Worm (Caenorhabditis elegans) whole organism, dauer: Measurements from ENCODE around the gene Y39B6A.7.

Experiments used
- unc-62 ChIP-seq: sonication (generic microtip); optimal IDR thresholded peaks from 2 replicates; lab custom pipeline; 2017; ENCODE audit warnings: missing biosample characterization, missing genetic modification reagents, missing genetic modification characterization

Y39B6A.7 gene

DNA sequence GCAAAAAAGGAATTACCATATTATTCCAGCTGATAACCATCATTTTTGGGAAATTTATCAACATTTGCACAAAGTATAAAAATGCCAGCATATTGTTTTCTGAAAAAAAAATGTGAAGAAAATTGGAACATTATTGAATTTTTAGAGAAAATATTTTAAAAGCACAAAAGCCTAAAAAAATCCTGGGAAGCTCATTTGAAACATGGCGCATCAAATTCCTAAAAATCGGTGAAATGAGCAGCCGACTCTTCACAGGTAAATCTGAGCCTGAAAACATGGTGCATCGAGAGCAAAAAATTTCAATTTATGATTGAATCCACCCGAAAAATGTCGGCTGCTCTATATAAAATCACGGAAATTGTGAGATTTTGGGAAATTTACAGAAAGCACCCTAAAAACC, at the start of gene Y39B6A.7:
Gene Y39B6A.7, minus strand, starts transcription at position 101 of the 400 bp plus-strand sequence.
- no peak for TF ChIP-seq unc-62 (GFP tag; lab: Kevin White, UChicago)

- no peak for TF ChIP-seq unc-62 (GFP tag; lab: Kevin White, UChicago)
Observed at ce11 chrV:19189963-19190597, 41.1 kb upstream of the Y39B6A.7 start, which contains the start of the genes Y39B6A.3 and pph-5. TSS of gene Y39B6A.3 (minus strand) at chrV:19190013. TSS of gene pph-5 (plus strand) at chrV:19190547.

- TF ChIP-seq unc-62 (GFP tag; lab: Kevin White, UChicago): no peak
Observed at ce11 chrV:19181684-19182083, 32.7 kb upstream of the Y39B6A.7 start.

ce11 chrV:19178896-19179295, 29.9 kb upstream of the Y39B6A.7 start:
- TF ChIP-seq unc-62 (GFP tag; lab: Kevin White, UChicago): no peak

DNA sequence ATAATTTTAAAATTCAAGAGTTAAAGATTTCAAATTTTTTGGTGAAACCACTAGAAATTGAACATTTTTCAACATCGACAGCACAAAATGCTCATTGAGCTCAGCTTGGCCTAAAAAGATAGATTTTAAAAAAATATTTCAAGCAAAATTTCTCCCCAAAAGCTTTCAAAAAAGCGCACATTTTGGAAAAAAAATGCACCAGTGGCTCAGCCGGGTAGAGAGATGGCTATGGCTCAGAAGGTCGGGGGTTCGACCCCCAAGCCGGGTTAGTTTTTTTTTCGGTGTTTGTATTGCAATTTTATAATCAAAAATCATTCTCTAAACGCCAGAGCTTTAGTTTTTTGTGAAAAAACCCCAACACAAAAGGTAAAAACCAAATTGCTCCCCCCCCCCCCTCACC, 28.8 kb upstream of the Y39B6A.7 start:
- TF ChIP-seq unc-62 (GFP tag; lab: Kevin White, UChicago): no peak

DNA sequence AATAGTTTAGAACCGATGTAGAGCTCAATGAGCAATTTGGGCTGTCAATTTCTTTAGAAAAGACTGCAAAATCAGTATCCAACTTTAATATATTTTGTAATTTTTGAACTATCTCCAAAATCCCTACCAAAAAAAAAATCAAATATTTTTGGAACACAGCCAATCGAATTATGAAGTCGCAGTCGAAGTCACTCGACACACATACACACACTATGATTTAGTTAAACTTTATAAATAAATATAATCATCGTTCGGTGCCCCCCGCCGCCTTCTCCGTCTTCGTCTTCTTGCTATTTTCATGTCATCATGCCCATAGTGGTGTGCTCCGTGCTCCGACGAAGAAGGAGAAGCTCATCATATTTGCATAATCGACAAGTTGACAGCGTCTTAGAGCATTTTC, 28.1 kb upstream of the Y39B6A.7 start:
- no peak for TF ChIP-seq unc-62 (GFP tag; lab: Kevin White, UChicago)

- no peak for TF ChIP-seq unc-62 (GFP tag; lab: Kevin White, UChicago)
Observed at ce11 chrV:19175714-19176113, 26.8 kb upstream of the Y39B6A.7 start.

DNA sequence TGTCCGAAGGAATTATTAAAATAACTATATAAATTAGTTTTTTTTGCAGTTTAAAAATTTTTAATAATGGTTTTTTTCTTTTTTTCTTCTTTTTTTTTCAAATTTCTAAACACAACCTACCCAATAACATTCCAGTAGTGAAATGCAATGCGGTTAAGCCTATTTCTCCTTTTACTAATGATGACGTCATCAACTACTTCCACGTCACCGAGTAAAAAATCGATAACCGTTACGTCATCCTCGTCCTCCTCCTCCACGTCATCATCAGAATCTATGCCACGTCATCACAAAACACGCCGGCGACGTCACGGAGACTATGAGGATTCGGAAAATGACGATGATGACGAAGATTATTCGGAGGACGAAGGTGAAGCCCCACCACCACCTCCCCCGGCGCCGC, 25.7 kb upstream of the Y39B6A.7 start, which contains the start of gene hot-2:
Gene hot-2, plus strand, starts transcription at position 134 of the 400 bp plus-strand sequence.
- TF ChIP-seq unc-62 (GFP tag; lab: Kevin White, UChicago): no peak

ce11 chrV:19158664-19159063, 9.7 kb upstream of the Y39B6A.7 start, which contains the start of gene Y39B6A.5:
TSS of gene Y39B6A.5 (minus strand) at chrV:19158877.
- no peak for TF ChIP-seq unc-62 (GFP tag; lab: Kevin White, UChicago)

- no peak for TF ChIP-seq unc-62 (GFP tag; lab: Kevin White, UChicago)
Observed at ce11 chrV:19153806-19154205, 4.8 kb upstream of the Y39B6A.7 start, which contains the start of gene tsp-13. TSS of gene tsp-13 (plus strand) at chrV:19154106.

DNA sequence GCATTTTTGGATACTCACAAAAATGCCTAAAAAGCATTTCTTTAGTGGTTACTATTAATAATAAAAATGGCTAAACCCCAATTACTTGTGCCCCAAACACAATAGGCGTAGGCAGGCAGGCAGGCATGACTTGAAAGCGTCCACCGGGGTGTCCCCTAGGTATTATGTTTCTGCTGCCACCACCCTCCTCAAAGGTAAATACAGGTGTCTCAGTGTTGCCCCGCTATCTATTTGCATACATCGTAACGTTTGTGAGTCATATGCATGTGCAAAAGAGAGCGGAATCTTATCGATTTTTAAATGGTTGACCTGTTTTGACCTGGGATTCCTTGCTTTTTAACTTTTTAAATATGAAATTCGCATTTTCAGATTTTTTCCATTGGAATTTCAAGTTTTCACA, 4.3 kb upstream of the Y39B6A.7 start:
- TF ChIP-seq unc-62 (GFP tag; lab: Kevin White, UChicago): no peak

- TF ChIP-seq unc-62 (GFP tag; lab: Kevin White, UChicago): no peak
Observed at ce11 chrV:19152328-19152727, 3.4 kb upstream of the Y39B6A.7 start, which contains the start of gene Y39B6A.69. TSS of gene Y39B6A.69 (minus strand) at chrV:19152428.

- no peak for TF ChIP-seq unc-62 (GFP tag; lab: Kevin White, UChicago)
Observed at ce11 chrV:19148350-19148749, 607 bp downstream of the Y39B6A.7 start.

DNA sequence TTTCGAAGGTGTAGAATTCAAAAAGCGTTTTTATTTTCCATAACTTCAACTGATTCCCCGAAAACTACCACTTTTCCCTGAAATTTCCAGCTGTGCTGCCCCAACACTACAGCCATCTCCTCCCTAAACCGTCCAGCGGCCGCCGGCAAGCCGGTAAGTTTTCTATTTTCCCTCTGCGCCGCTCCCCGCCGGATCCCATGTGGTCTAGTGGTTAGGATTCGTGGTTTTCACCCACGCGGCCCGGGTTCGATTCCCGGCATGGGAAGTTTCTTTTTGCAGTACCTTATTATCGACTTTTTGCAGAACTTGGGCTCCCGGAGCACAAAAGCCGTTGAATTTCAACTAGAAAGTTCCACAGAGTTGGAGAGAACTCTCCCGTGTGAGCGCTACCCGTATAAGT, 6.4 kb downstream of the Y39B6A.7 start:
- no peak for TF ChIP-seq unc-62 (GFP tag; lab: Kevin White, UChicago)

DNA sequence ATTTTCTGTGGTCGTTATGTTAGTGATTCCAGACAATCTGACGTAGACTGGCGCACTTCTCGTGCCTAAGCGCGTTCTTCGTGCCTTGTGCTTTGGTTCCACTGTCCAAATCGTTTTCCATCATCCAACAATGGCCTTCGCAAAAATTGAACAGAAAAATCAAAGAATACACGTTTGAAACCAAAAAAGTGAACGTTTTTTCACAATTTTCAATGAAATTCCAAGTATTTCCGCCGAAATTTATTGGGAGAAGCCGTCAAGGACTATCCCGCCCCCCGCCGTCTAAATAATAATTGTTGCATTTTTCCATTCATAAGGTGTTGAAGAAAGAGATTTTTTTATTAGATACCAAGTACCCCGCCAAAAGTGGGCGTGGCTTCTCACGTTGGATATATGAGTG, 8.5 kb downstream of the Y39B6A.7 start, which contains the start of gene cpg-23:
Gene cpg-23, plus strand, starts transcription at position 301 of the 400 bp plus-strand sequence.
- TF ChIP-seq unc-62 (GFP tag; lab: Kevin White, UChicago): no peak

- TF ChIP-seq unc-62 (GFP tag; lab: Kevin White, UChicago): no peak
Observed at ce11 chrV:19136206-19136605, 12.8 kb downstream of the Y39B6A.7 start, which contains the start of gene Y39B6A.9. TSS of gene Y39B6A.9 (plus strand) at chrV:19136506.

ce11 chrV:19133507-19133906, 15.4 kb downstream of the Y39B6A.7 start, which contains the start of gene Y39B6A.10:
TSS of gene Y39B6A.10 (minus strand) at chrV:19133607.
- TF ChIP-seq unc-62 (GFP tag; lab: Kevin White, UChicago): no peak
